In genomic region chr2L:7219650-7220267, dm6 we compare ENCODE assay signal across 1 fruit fly cellular context.
TF ChIP-seq lines count a peak whose summit lies in the region.

Gene CG13784, minus strand, starts transcription at chr2L:7220033.

TF ChIP-seq in whole organism, embryonic, 481 proteins besides CTCF, POLR2A, EP300 and RAD21 (continued from another document and continues in another):
- TF ChIP-seq exex (tag; optimal IDR thresholded peaks at IDR 0.05; lab: Kevin White, UChicago), result no peak
- peak; percentile 62 for TF ChIP-seq her (GFP tag; optimal IDR thresholded peaks at IDR 0.05; lab: Kevin White, UChicago)
- TF ChIP-seq CG34224 (GFP tag; IDR thresholded peaks at IDR 0.05; lab: Robert Waterston, UW; ENCODE audit: partially characterized antibody), result no peak
- TF ChIP-seq fd3F (GFP tag; optimal IDR thresholded peaks at IDR 0.05; lab: Kevin White, UChicago), result peak; percentile 6
- TF ChIP-seq Ptx1 (GFP tag; IDR thresholded peaks at IDR 0.05; lab: Robert Waterston, UW), result no peak
- peak; percentile 94 for TF ChIP-seq Ets65A (GFP tag; lab: Kevin White, UChicago)
- TF ChIP-seq sisA (GFP tag; IDR thresholded peaks at IDR 0.05; lab: Robert Waterston, UW), result no peak
- TF ChIP-seq Atf-2 (GFP tag; optimal IDR thresholded peaks at IDR 0.05; lab: Kevin White, UChicago), result no peak
- TF ChIP-seq Dref (GFP tag; IDR thresholded peaks at IDR 0.05; lab: Robert Waterston, UW), result peak; percentile 63
- no peak for TF ChIP-seq CG8388 (GFP tag; optimal IDR thresholded peaks at IDR 0.05; lab: Kevin White, UChicago)
- no peak for TF ChIP-seq Trl (optimal IDR thresholded peaks at IDR 0.05; lab: Kevin White, UChicago)
- TF ChIP-seq Trl (GFP tag; optimal IDR thresholded peaks at IDR 0.05; lab: Kevin White, UChicago), result no peak
- no peak for TF ChIP-seq CG7271 (tag; optimal IDR thresholded peaks at IDR 0.05; lab: Kevin White, UChicago)
- no peak for TF ChIP-seq CG12769 (tag; optimal IDR thresholded peaks at IDR 0.05; lab: Kevin White, UChicago)
- no peak for TF ChIP-seq Oaz (GFP tag; IDR thresholded peaks at IDR 0.05; lab: Robert Waterston, UW)
- TF ChIP-seq CG2129 (GFP tag; IDR thresholded peaks at IDR 0.05; lab: Robert Waterston, UW; ENCODE audit: partially characterized antibody), result no peak
- peak; percentile 85 for TF ChIP-seq HmgZ (tag; optimal IDR thresholded peaks at IDR 0.05; lab: Kevin White, UChicago)
- TF ChIP-seq CG32532 (GFP tag; IDR thresholded peaks at IDR 0.05; lab: Robert Waterston, UW), result peak; percentile 61
- peak; percentile 92 for TF ChIP-seq CG9797 (GFP tag; optimal IDR thresholded peaks at IDR 0.05; lab: Kevin White, UChicago)
- no peak for TF ChIP-seq Awh (GFP tag; IDR thresholded peaks at IDR 0.05; lab: Robert Waterston, UW)
- no peak for TF ChIP-seq Vsx1 (GFP tag; optimal IDR thresholded peaks at IDR 0.05; lab: Kevin White, UChicago)
- TF ChIP-seq ERR (GFP tag; optimal IDR thresholded peaks at IDR 0.05; lab: Kevin White, UChicago), result no peak
- TF ChIP-seq CG18262 (tag; optimal IDR thresholded peaks at IDR 0.05; lab: Kevin White, UChicago), result peak; percentile 40
- peak; percentile 58 for TF ChIP-seq CG6791 (GFP tag; IDR thresholded peaks at IDR 0.05; lab: Robert Waterston, UW; ENCODE audit: partially characterized antibody)
- no peak for TF ChIP-seq slp2 (GFP tag; optimal IDR thresholded peaks at IDR 0.05; lab: Kevin White, UChicago)
- TF ChIP-seq aop (GFP tag; IDR thresholded peaks at IDR 0.05; lab: Robert Waterston, UW), result no peak
- no peak for TF ChIP-seq E2f1 (GFP tag; IDR thresholded peaks at IDR 0.05; lab: Robert Waterston, UW)
- no peak for TF ChIP-seq CG16863 (GFP tag; optimal IDR thresholded peaks at IDR 0.05; lab: Kevin White, UChicago)
- no peak for TF ChIP-seq dimm (GFP tag; IDR thresholded peaks at IDR 0.05; lab: Robert Waterston, UW)
- no peak for TF ChIP-seq CG5953 (GFP tag; IDR thresholded peaks at IDR 0.05; lab: Robert Waterston, UW)
- no peak for TF ChIP-seq Hr78 (GFP tag; optimal IDR thresholded peaks at IDR 0.05; lab: Kevin White, UChicago)
- TF ChIP-seq CG8924 (tag; optimal IDR thresholded peaks at IDR 0.05; lab: Kevin White, UChicago), result peak; percentile 68
- peak; percentile 58 for TF ChIP-seq unc-4 (GFP tag; IDR thresholded peaks at IDR 0.05; lab: Robert Waterston, UW; ENCODE audit: partially characterized antibody)
- peak; percentile 19; the same call in 1 of the 2 replicates for TF ChIP-seq inv (GFP tag; IDR thresholded peaks at IDR 0.05; lab: Robert Waterston, UW; ENCODE audit: partially characterized antibody)
- no peak for TF ChIP-seq CG4617 (GFP tag; optimal IDR thresholded peaks at IDR 0.05; lab: Kevin White, UChicago; ENCODE audit: borderline replicate concordance)
- TF ChIP-seq CG3407 (GFP tag; optimal IDR thresholded peaks at IDR 0.05; lab: Kevin White, UChicago), result no peak
- TF ChIP-seq sens (GFP tag; lab: Kevin White, UChicago), result peak; percentile 84
- TF ChIP-seq CG12155 (GFP tag; optimal IDR thresholded peaks at IDR 0.05; lab: Kevin White, UChicago), result no peak
- TF ChIP-seq Eip74EF (GFP tag; optimal IDR thresholded peaks at IDR 0.05; lab: Kevin White, UChicago), result peak in 1 of 2 experiments; percentile 32
- peak; percentile 54 for TF ChIP-seq caup (GFP tag; optimal IDR thresholded peaks at IDR 0.05; lab: Kevin White, UChicago; ENCODE audit: severe bottlenecking)
- peak in 1 of 2 experiments; percentile 28 for TF ChIP-seq dpn (GFP tag; optimal IDR thresholded peaks at IDR 0.05; lab: Kevin White, UChicago)
- TF ChIP-seq Dfd (GFP tag; optimal IDR thresholded peaks at IDR 0.05; lab: Kevin White, UChicago), result no peak
- TF ChIP-seq Drgx (GFP tag; IDR thresholded peaks at IDR 0.05; lab: Robert Waterston, UW), result peak; percentile 45; the same call in 1 of the 2 replicates
- TF ChIP-seq D (optimal IDR thresholded peaks at IDR 0.05; lab: Kevin White, UChicago), result no peak
- no peak for TF ChIP-seq D (GFP tag; optimal IDR thresholded peaks at IDR 0.05; lab: Kevin White, UChicago)
- peak; percentile 55; the same call in 1 of the 3 replicates for TF ChIP-seq mld (GFP tag; IDR thresholded peaks at IDR 0.05; lab: Robert Waterston, UW; ENCODE audit: partially characterized antibody)
- 0 out of 3 replicates have a peak, but pooled peaks have one; percentile 5 for TF ChIP-seq ken (GFP tag; IDR thresholded peaks at IDR 0.05; lab: Robert Waterston, UW)
- peak; percentile 51 for TF ChIP-seq CG4707 (GFP tag; optimal IDR thresholded peaks at IDR 0.05; lab: Kevin White, UChicago)
- TF ChIP-seq lola (GFP tag; optimal IDR thresholded peaks at IDR 0.05; lab: Kevin White, UChicago), result peak in 1 of 3 experiments; percentile 94
- TF ChIP-seq sr (GFP tag; IDR thresholded peaks at IDR 0.05; lab: Robert Waterston, UW), result no peak
- TF ChIP-seq Myb (GFP tag; optimal IDR thresholded peaks at IDR 0.05; lab: Kevin White, UChicago), result peak; percentile 69
- TF ChIP-seq chif (GFP tag; optimal IDR thresholded peaks at IDR 0.05; lab: Kevin White, UChicago), result no peak
- TF ChIP-seq zfh1 (GFP tag; IDR thresholded peaks at IDR 0.05; lab: Robert Waterston, UW), result no peak
- TF ChIP-seq rib (GFP tag; IDR thresholded peaks at IDR 0.05; lab: Robert Waterston, UW), result peak; percentile 74
- TF ChIP-seq CG4730 (GFP tag; IDR thresholded peaks at IDR 0.05; lab: Robert Waterston, UW), result no peak
- peak; percentile 44 for TF ChIP-seq gsb-n (tag; optimal IDR thresholded peaks at IDR 0.05; lab: Kevin White, UChicago)
- no peak for TF ChIP-seq CG4328 (GFP tag; optimal IDR thresholded peaks at IDR 0.05; lab: Kevin White, UChicago)
- no peak for TF ChIP-seq Mad (GFP tag; optimal IDR thresholded peaks at IDR 0.05; lab: Kevin White, UChicago)
- TF ChIP-seq Hmx (GFP tag; optimal IDR thresholded peaks at IDR 0.05; lab: Kevin White, UChicago), result no peak
- peak; percentile 45 for TF ChIP-seq CG12299 (tag; optimal IDR thresholded peaks at IDR 0.05; lab: Kevin White, UChicago)
- peak; percentile 56 for TF ChIP-seq CG11504 (tag; optimal IDR thresholded peaks at IDR 0.05; lab: Kevin White, UChicago)
- peak; percentile 31 for TF ChIP-seq gcm (GFP tag; optimal IDR thresholded peaks at IDR 0.05; lab: Kevin White, UChicago)
- no peak for TF ChIP-seq CG12104 (GFP tag; optimal IDR thresholded peaks at IDR 0.05; lab: Kevin White, UChicago)
- peak; percentile 21; the same call in 1 of the 2 replicates for TF ChIP-seq CG17328 (GFP tag; IDR thresholded peaks at IDR 0.05; lab: Robert Waterston, UW)
- TF ChIP-seq amos (GFP tag; IDR thresholded peaks at IDR 0.05; lab: Robert Waterston, UW; ENCODE audit: partially characterized antibody), result no peak; the same call in 1 of the 2 replicates
- TF ChIP-seq CG7745 (tag; optimal IDR thresholded peaks at IDR 0.05; lab: Kevin White, UChicago), result no peak
- no peak for TF ChIP-seq gcm2 (GFP tag; optimal IDR thresholded peaks at IDR 0.05; lab: Kevin White, UChicago)
- TF ChIP-seq tio (GFP tag; optimal IDR thresholded peaks at IDR 0.05; lab: Kevin White, UChicago), result no peak
- peak; percentile 8 for TF ChIP-seq shn (GFP tag; optimal IDR thresholded peaks at IDR 0.05; lab: Kevin White, UChicago)
- TF ChIP-seq CG10274 (GFP tag; optimal IDR thresholded peaks at IDR 0.05; lab: Kevin White, UChicago), result no peak
- no peak for TF ChIP-seq CG43689 (GFP tag; IDR thresholded peaks at IDR 0.05; lab: Robert Waterston, UW)
- peak; percentile 14 for TF ChIP-seq CG17359 (tag; optimal IDR thresholded peaks at IDR 0.05; lab: Kevin White, UChicago)
- TF ChIP-seq CG2199 (GFP tag; IDR thresholded peaks at IDR 0.05; lab: Robert Waterston, UW), result no peak
- TF ChIP-seq Hey (tag; optimal IDR thresholded peaks at IDR 0.05; lab: Kevin White, UChicago), result no peak
- TF ChIP-seq Bgb (GFP tag; IDR thresholded peaks at IDR 0.05; lab: Robert Waterston, UW; ENCODE audit: partially characterized antibody), result peak; percentile 66
- TF ChIP-seq nerfin-1 (tag; optimal IDR thresholded peaks at IDR 0.05; lab: Kevin White, UChicago), result peak; percentile 59
- TF ChIP-seq unpg (GFP tag; optimal IDR thresholded peaks at IDR 0.05; lab: Kevin White, UChicago), result peak; percentile 42
- TF ChIP-seq HHEX (GFP tag; optimal IDR thresholded peaks at IDR 0.05; lab: Kevin White, UChicago), result peak; percentile 25
- no peak for TF ChIP-seq bowl (GFP tag; IDR thresholded peaks at IDR 0.05; lab: Robert Waterston, UW)
- peak; percentile 20 for TF ChIP-seq grau (tag; optimal IDR thresholded peaks at IDR 0.05; lab: Kevin White, UChicago)
- TF ChIP-seq CG9932 (GFP tag; IDR thresholded peaks at IDR 0.05; lab: Robert Waterston, UW), result peak; percentile 55
- peak; percentile 55 for TF ChIP-seq CG2712 (tag; optimal IDR thresholded peaks at IDR 0.05; lab: Kevin White, UChicago)
- TF ChIP-seq onecut (GFP tag; IDR thresholded peaks at IDR 0.05; lab: Robert Waterston, UW), result peak; percentile 11
- no peak for TF ChIP-seq jumu (GFP tag; optimal IDR thresholded peaks at IDR 0.05; lab: Kevin White, UChicago)
- TF ChIP-seq Usf (GFP tag; optimal IDR thresholded peaks at IDR 0.05; lab: Kevin White, UChicago), result no peak
- no peak for TF ChIP-seq CG1529 (GFP tag; optimal IDR thresholded peaks at IDR 0.05; lab: Kevin White, UChicago)
- no peak for TF ChIP-seq CG1602 (GFP tag; optimal IDR thresholded peaks at IDR 0.05; lab: Kevin White, UChicago)
- no peak for TF ChIP-seq h (optimal IDR thresholded peaks at IDR 0.05; lab: Kevin White, UChicago)
- TF ChIP-seq Dbx (GFP tag; IDR thresholded peaks at IDR 0.05; lab: Robert Waterston, UW), result peak; percentile 56; the same call in 2 of the 3 replicates
- TF ChIP-seq CG3163 (GFP tag; optimal IDR thresholded peaks at IDR 0.05; lab: Kevin White, UChicago), result no peak
- peak; percentile 25 for TF ChIP-seq oc (tag; optimal IDR thresholded peaks at IDR 0.05; lab: Kevin White, UChicago)
- TF ChIP-seq Doc2 (GFP tag; IDR thresholded peaks at IDR 0.05; lab: Robert Waterston, UW), result no peak
- TF ChIP-seq CG32767 (GFP tag; IDR thresholded peaks at IDR 0.05; lab: Robert Waterston, UW), result peak; percentile 39; the same call in 1 of the 2 replicates
- peak; percentile 53; the same call in 2 of the 3 replicates for TF ChIP-seq CG16813 (GFP tag; IDR thresholded peaks at IDR 0.05; lab: Robert Waterston, UW; ENCODE audit: partially characterized antibody)
- no peak for TF ChIP-seq croc (GFP tag; conservative IDR thresholded peaks at IDR 0.05; lab: Robert Waterston, UW)
- TF ChIP-seq HLHmδ (GFP tag; optimal IDR thresholded peaks at IDR 0.05; lab: Kevin White, UChicago), result peak; percentile 83
- TF ChIP-seq Dip2 (GFP tag; IDR thresholded peaks at IDR 0.05; lab: Robert Waterston, UW), result no peak
- TF ChIP-seq cad (GFP tag; optimal IDR thresholded peaks at IDR 0.05; lab: Kevin White, UChicago), result no peak
- TF ChIP-seq dmrt99B (tag; optimal IDR thresholded peaks at IDR 0.05; lab: Kevin White, UChicago), result peak; percentile 4
- no peak for TF ChIP-seq CG15479 (GFP tag; optimal IDR thresholded peaks at IDR 0.05; lab: Kevin White, UChicago)
- no peak for TF ChIP-seq CG1792 (GFP tag; optimal IDR thresholded peaks at IDR 0.05; lab: Kevin White, UChicago)
- no peak for TF ChIP-seq CG16815 (GFP tag; optimal IDR thresholded peaks at IDR 0.05; lab: Kevin White, UChicago)
- no peak for TF ChIP-seq hth (optimal IDR thresholded peaks at IDR 0.05; lab: Kevin White, UChicago)
- no peak for TF ChIP-seq abd-A (tag; optimal IDR thresholded peaks at IDR 0.05; lab: Kevin White, UChicago)
- TF ChIP-seq jing (GFP tag; optimal IDR thresholded peaks at IDR 0.05; lab: Kevin White, UChicago), result no peak
- no peak for TF ChIP-seq prd (optimal IDR thresholded peaks at IDR 0.05; lab: Kevin White, UChicago)
- no peak for TF ChIP-seq prd (GFP tag; IDR thresholded peaks at IDR 0.05; lab: Robert Waterston, UW)
- TF ChIP-seq mam (GFP tag; optimal IDR thresholded peaks at IDR 0.05; lab: Kevin White, UChicago), result peak; percentile 13
- TF ChIP-seq Pdp1 (GFP tag; optimal IDR thresholded peaks at IDR 0.05; lab: Kevin White, UChicago), result peak in 1 of 2 experiments; percentile 66
- TF ChIP-seq hkb (optimal IDR thresholded peaks at IDR 0.05; lab: Kevin White, UChicago), result no peak
- TF ChIP-seq hkb (GFP tag; IDR thresholded peaks at IDR 0.05; lab: Robert Waterston, UW), result peak; percentile 38; the same call in 1 of the 2 replicates
- TF ChIP-seq ewg (GFP tag; optimal IDR thresholded peaks at IDR 0.05; lab: Kevin White, UChicago), result no peak
- TF ChIP-seq H15 (GFP tag; IDR thresholded peaks at IDR 0.05; lab: Robert Waterston, UW), result 0 out of 3 replicates have a peak, but pooled peaks have one; percentile 13
- peak; percentile 63 for TF ChIP-seq sqz (GFP tag; optimal IDR thresholded peaks at IDR 0.05; lab: Kevin White, UChicago)
- TF ChIP-seq CG13775 (GFP tag; optimal IDR thresholded peaks at IDR 0.05; lab: Kevin White, UChicago), result no peak
- no peak for TF ChIP-seq fd102C (GFP tag; optimal IDR thresholded peaks at IDR 0.05; lab: Kevin White, UChicago)
- TF ChIP-seq CG15073 (GFP tag; optimal IDR thresholded peaks at IDR 0.05; lab: Kevin White, UChicago), result no peak
- TF ChIP-seq ems (GFP tag; optimal IDR thresholded peaks at IDR 0.05; lab: Kevin White, UChicago), result no peak
- TF ChIP-seq emc (GFP tag; optimal IDR thresholded peaks at IDR 0.05; lab: Kevin White, UChicago), result peak; percentile 30
- TF ChIP-seq CG17612 (GFP tag; IDR thresholded peaks at IDR 0.05; lab: Robert Waterston, UW), result 0 out of 2 replicates have a peak, but pooled peaks have one; percentile 17
- no peak for TF ChIP-seq CG4404 (GFP tag; IDR thresholded peaks at IDR 0.05; lab: Robert Waterston, UW)
- peak; percentile 21 for TF ChIP-seq pfk (GFP tag; optimal IDR thresholded peaks at IDR 0.05; lab: Kevin White, UChicago)
- no peak for TF ChIP-seq CG13624 (GFP tag; optimal IDR thresholded peaks at IDR 0.05; lab: Kevin White, UChicago)
- peak; percentile 46 for TF ChIP-seq CG7839 (tag; optimal IDR thresholded peaks at IDR 0.05; lab: Kevin White, UChicago)
- TF ChIP-seq Sox100B (GFP tag; optimal IDR thresholded peaks at IDR 0.05; lab: Kevin White, UChicago), result no peak
- peak; percentile 90 for TF ChIP-seq stwl (tag; optimal IDR thresholded peaks at IDR 0.05; lab: Kevin White, UChicago)
- peak; percentile 35 for TF ChIP-seq CG15601 (tag; optimal IDR thresholded peaks at IDR 0.05; lab: Kevin White, UChicago)
- TF ChIP-seq ara (GFP tag; IDR thresholded peaks at IDR 0.05; lab: Robert Waterston, UW), result no peak; the same call in 1 of the 2 replicates
- TF ChIP-seq CG8478 (optimal IDR thresholded peaks at IDR 0.05; lab: Kevin White, UChicago), result no peak
- no peak for TF ChIP-seq CG8281 (tag; optimal IDR thresholded peaks at IDR 0.05; lab: Kevin White, UChicago)
- peak; percentile 47; the same call in 1 of the 3 replicates for TF ChIP-seq CG17361 (GFP tag; IDR thresholded peaks at IDR 0.05; lab: Robert Waterston, UW)
- 0 out of 2 replicates have a peak, but pooled peaks have one; percentile 11 for TF ChIP-seq Ada2b (GFP tag; IDR thresholded peaks at IDR 0.05; lab: Robert Waterston, UW)
- TF ChIP-seq CG2116 (GFP tag; optimal IDR thresholded peaks at IDR 0.05; lab: Kevin White, UChicago), result peak; percentile 43
